Worm (Caenorhabditis elegans) whole organism, L3 larva: ENCODE measurements around the gene rmd-1.
A peak's percentile ranks its signal among the peaks of the same experiment; 100 is the strongest.

Experiments
- R02D3.7 ChIP-seq: fragments of 150-350 bp; optimal IDR thresholded peaks from 2 replicates; lab custom pipeline; 2014; ENCODE audit warnings: missing biosample characterization, missing genetic modification characterization
- ZK546.5 ChIP-seq: sonication (generic microtip); optimal IDR thresholded peaks from 2 replicates; lab custom pipeline; 2017; ENCODE audit warnings: missing biosample characterization, missing genetic modification characterization
- ama-1 ChIP-seq: fragments of 150-350 bp; optimal IDR thresholded peaks from 2 replicates; lab custom pipeline; 2018
- ceh-16 ChIP-seq: sonication (generic microtip); optimal IDR thresholded peaks from 2 replicates; lab custom pipeline; 2017; ENCODE audit warnings: missing biosample characterization, missing genetic modification characterization
- ceh-28 ChIP-seq: fragments of 150-350 bp; optimal IDR thresholded peaks from 2 replicates; lab custom pipeline; 2014; ENCODE audit warnings: missing biosample characterization, missing genetic modification reagents, missing genetic modification characterization
- ceh-9 ChIP-seq: sonication (generic microtip); optimal IDR thresholded peaks from 2 replicates; lab custom pipeline; 2018; ENCODE audit warnings: missing biosample characterization, missing genetic modification characterization
- daf-12 ChIP-seq: fragments of 150-350 bp; optimal IDR thresholded peaks from 2 replicates; lab custom pipeline; 2014; ENCODE audit warnings: missing biosample characterization, missing genetic modification reagents, missing genetic modification characterization
- egl-5 ChIP-seq: fragments of 150-350 bp; optimal IDR thresholded peaks from 2 replicates; lab custom pipeline; 2017; ENCODE audit warnings: missing biosample characterization, missing genetic modification reagents, missing genetic modification characterization, inconsistent platforms
- elt-1 ChIP-seq: fragments of 150-350 bp; optimal IDR thresholded peaks from 2 replicates; lab custom pipeline; 2014; ENCODE audit warnings: missing biosample characterization, missing genetic modification characterization
- elt-2 ChIP-seq: sonication (generic microtip); optimal IDR thresholded peaks from 2 replicates; lab custom pipeline; 2016; ENCODE audit warnings: missing genetic modification reagents, mild to moderate bottlenecking, missing genetic modification characterization, missing compliant biosample characterization
- elt-3 ChIP-seq, 3 experiments: fragments of 150-350 bp in 1 of 3; sonication (generic microtip) in 2 of 3; optimal IDR thresholded peaks; 2 replicates in 2 of 3; 4 replicates in 1 of 3; lab custom pipeline; 2014 to 2017; ENCODE audit warnings: missing biosample characterization in 3 of 3, missing genetic modification characterization in 3 of 3
- eor-1 ChIP-seq, 2 experiments: fragments of 150-350 bp; optimal IDR thresholded peaks; 2 replicates each; lab custom pipeline; 2014 to 2018; ENCODE audit warnings: missing biosample characterization in 2 of 2, missing genetic modification characterization in 2 of 2
- fkh-10 ChIP-seq: sonication (generic microtip); optimal IDR thresholded peaks from 2 replicates; lab custom pipeline; 2017; ENCODE audit warnings: missing biosample characterization, missing genetic modification reagents, missing genetic modification characterization
- fkh-2 ChIP-seq: fragments of 150-350 bp; optimal IDR thresholded peaks from 2 replicates; lab custom pipeline; 2014; ENCODE audit warnings: missing biosample characterization, missing genetic modification reagents, missing genetic modification characterization
- jun-1 ChIP-seq: fragments of 150-350 bp; optimal IDR thresholded peaks from 2 replicates; lab custom pipeline; 2014; ENCODE audit warnings: missing biosample characterization, missing genetic modification reagents, missing genetic modification characterization
- lin-15B ChIP-seq: fragments of 150-350 bp; optimal IDR thresholded peaks from 2 replicates; lab custom pipeline; 2014; ENCODE audit warnings: missing biosample characterization, missing genetic modification characterization
- lin-39 ChIP-seq: fragments of 150-350 bp; optimal IDR thresholded peaks from 2 replicates; lab custom pipeline; 2018; ENCODE audit warnings: missing biosample characterization, missing genetic modification reagents, missing genetic modification characterization
- nfya-1 ChIP-seq: sonication (generic microtip); optimal IDR thresholded peaks from 2 replicates; lab custom pipeline; 2017; ENCODE audit warnings: missing genetic modification characterization, mild to moderate bottlenecking, missing compliant biosample characterization, antibody characterized with exemption, moderate library complexity; ENCODE audit not compliant: insufficient read depth
- nhr-12 ChIP-seq: fragments of 150-350 bp; optimal IDR thresholded peaks from 2 replicates; lab custom pipeline; 2014; ENCODE audit warnings: missing biosample characterization, missing genetic modification characterization
- nhr-23 ChIP-seq: fragments of 150-350 bp; optimal IDR thresholded peaks from 2 replicates; lab custom pipeline; 2014; ENCODE audit warnings: missing biosample characterization, missing genetic modification reagents, missing genetic modification characterization
- nhr-237 ChIP-seq: fragments of 150-350 bp; optimal IDR thresholded peaks from 2 replicates; lab custom pipeline; 2014; ENCODE audit warnings: missing biosample characterization, missing genetic modification characterization
- nhr-25 ChIP-seq: sonication (generic microtip); optimal IDR thresholded peaks from 2 replicates; lab custom pipeline; 2017; ENCODE audit warnings: missing biosample characterization, missing genetic modification characterization
- nhr-43 ChIP-seq: sonication (generic microtip); optimal IDR thresholded peaks from 2 replicates; lab custom pipeline; 2016; ENCODE audit warnings: mild to moderate bottlenecking, missing genetic modification characterization, missing compliant biosample characterization; ENCODE audit not compliant: poor library complexity, severe bottlenecking
- pha-4 ChIP-seq: fragments of 150-350 bp; optimal IDR thresholded peaks from 2 replicates; lab custom pipeline; 2014; ENCODE audit warnings: missing biosample characterization, missing genetic modification reagents, missing genetic modification characterization
- pqm-1 ChIP-seq: fragments of 150-350 bp; optimal IDR thresholded peaks from 2 replicates; lab custom pipeline; 2017; ENCODE audit warnings: missing biosample characterization, missing genetic modification characterization, inconsistent platforms
- sea-2 ChIP-seq: fragments of 150-350 bp; sonication (generic microtip); optimal IDR thresholded peaks from 4 replicates; lab custom pipeline; 2014; ENCODE audit warnings: missing biosample characterization, missing genetic modification reagents, missing genetic modification characterization
- skn-1 ChIP-seq: fragments of 150-350 bp; optimal IDR thresholded peaks from 2 replicates; lab custom pipeline; 2014; ENCODE audit warnings: missing biosample characterization, missing genetic modification characterization
- tbx-2 ChIP-seq: sonication (generic microtip); optimal IDR thresholded peaks from 2 replicates; lab custom pipeline; 2016; ENCODE audit warnings: mild to moderate bottlenecking, missing genetic modification characterization, missing compliant biosample characterization
- unc-39 ChIP-seq: sonication (generic microtip); optimal IDR thresholded peaks from 4 replicates; lab custom pipeline; 2017; ENCODE audit warnings: missing biosample characterization, missing genetic modification characterization
- zag-1 ChIP-seq: fragments of 150-350 bp; optimal IDR thresholded peaks from 2 replicates; lab custom pipeline; 2014; ENCODE audit warnings: missing biosample characterization, missing genetic modification characterization
- ztf-11 ChIP-seq: fragments of 150-350 bp; optimal IDR thresholded peaks from 2 replicates; lab custom pipeline; 2014; ENCODE audit warnings: missing biosample characterization, missing genetic modification characterization

rmd-1 gene

ce11 chrIII:9745333-9745897, 13.5 kb upstream of the rmd-1 start:
- TF ChIP-seq daf-12 (tag; lab: Kevin White, UChicago) = no peak
- peak; percentile 43 for TF ChIP-seq egl-5 (tag; lab: Kevin White, UChicago)

- TF ChIP-seq ceh-9 (tag; lab: Kevin White, UChicago) (no peak), lin-39 (no peak), ceh-28 (tag; lab: Kevin White, UChicago) (no peak), elt-1 (tag; lab: Kevin White, UChicago) (no peak), ceh-16 (tag; lab: Kevin White, UChicago) (no peak), nhr-12 (tag; lab: Kevin White, UChicago) (no peak), R02D3.7 (tag; lab: Kevin White, UChicago) (no peak), tbx-2 (no peak), ztf-11 (tag; lab: Kevin White, UChicago) (no peak), nhr-25 (no peak), nhr-23 (tag; lab: Kevin White, UChicago) (no peak), fkh-2 (tag; lab: Kevin White, UChicago) (no peak), egl-5 (tag; lab: Kevin White, UChicago) (no peak), elt-3 (tag; optimal IDR thresholded peaks at IDR 0.05; lab: Kevin White, UChicago) (no peak), jun-1 (tag; lab: Kevin White, UChicago) (no peak)
Measured at ce11 chrIII:9746665-9747064, 12.2 kb upstream of the rmd-1 start.

ce11 chrIII:9747133-9747532, 11.8 kb upstream of the rmd-1 start, which contains the start of the genes iff-1 and cdk-1:
iff-1 (minus strand) TSS chrIII:9747193.
cdk-1 (plus strand) TSS chrIII:9747472.
- TF ChIP-seq nfya-1 (tag; lab: Kevin White, UChicago) = peak; percentile 73
- peak; percentile 65 for TF ChIP-seq lin-15B (tag; lab: Kevin White, UChicago)
- TF ChIP-seq pha-4 (tag; lab: Kevin White, UChicago) = peak; percentile 69
- TF ChIP-seq nhr-25 = peak; percentile 40
- TF ChIP-seq nhr-23 (tag; lab: Kevin White, UChicago) = peak; percentile 2
- TF ChIP-seq fkh-10 = no peak
- TF ChIP-seq daf-12 (tag; lab: Kevin White, UChicago) = no peak
- TF ChIP-seq fkh-2 (tag; lab: Kevin White, UChicago) = no peak
- TF ChIP-seq nhr-237 (tag; lab: Kevin White, UChicago) = no peak
- TF ChIP-seq eor-1 (tag; optimal IDR thresholded peaks at IDR 0.05; lab: Kevin White, UChicago) = no peak

- TF ChIP-seq ZK546.5 (tag; lab: Kevin White, UChicago) = no peak
- TF ChIP-seq unc-39 (tag; lab: Kevin White, UChicago) = no peak
- no peak for TF ChIP-seq zag-1 (tag; lab: Kevin White, UChicago)
- no peak for TF ChIP-seq daf-12 (tag; lab: Kevin White, UChicago)
- no peak for TF ChIP-seq skn-1 (tag; lab: Kevin White, UChicago)
- no peak for TF ChIP-seq lin-15B (tag; lab: Kevin White, UChicago)
- TF ChIP-seq pqm-1 (tag; lab: Kevin White, UChicago) = no peak
- TF ChIP-seq fkh-2 (tag; lab: Kevin White, UChicago) = no peak
- no peak for TF ChIP-seq ceh-28 (tag; lab: Kevin White, UChicago)
- no peak for TF ChIP-seq sea-2 (GFP tag; lab: Kevin White, UChicago)
Measured at ce11 chrIII:9748694-9749093, 10.2 kb upstream of the rmd-1 start, which contains the start of gene T05G5.4. T05G5.4 (plus strand) TSS chrIII:9748934.

ce11 chrIII:9751074-9751473, 7.8 kb upstream of the rmd-1 start, which contains the start of gene T05G5.5:
T05G5.5 (minus strand) TSS chrIII:9751432.
- TF ChIP-seq elt-2 (tag; lab: Kevin White, UChicago) (peak; percentile 5), nfya-1 (tag; lab: Kevin White, UChicago) (no peak), lin-15B (tag; lab: Kevin White, UChicago) (no peak), ama-1 (lab: Kevin White, UChicago) (peak; percentile 59), nhr-43 (peak; percentile 79)
- TF ChIP-seq, all 47 proteins: peak for 3
